Worm (Caenorhabditis elegans): ENCODE results near the gene wago-5.

- TF ChIP-seq him-1 (tag; optimal IDR thresholded peaks at IDR 0.05) (no peak), dao-5 (tag; optimal IDR thresholded peaks at IDR 0.05) (no peak)
These were observed 38.8 kb upstream of the wago-5 start, which contains the start of gene H41C03.1 for ce11 chrII:5854122-5854521.
